Fruit fly (Drosophila melanogaster) whole organism, embryonic: ENCODE data around the gene CG5171.

ENCODE experiments used
- ATbp ChIP-seq: fragments of 200-800 bp; sonication (Bioruptor generic); optimal IDR thresholded peaks from 2 replicates; lab custom pipeline; 2017; ENCODE audit warnings: missing biosample characterization, mild to moderate bottlenecking, missing genetic modification characterization, missing genetic modification reagents
- Atf6 ChIP-seq: fragments of 200-800 bp; sonication (Bioruptor generic); IDR thresholded peaks from 2 replicates; pipeline ENCODE4 v1.3.6; 2022; ENCODE audit warnings: missing biosample characterization, missing genetic modification characterization
- CG10147 ChIP-seq: fragments of 200-800 bp; sonication (Bioruptor generic); optimal IDR thresholded peaks from 2 replicates; lab custom pipeline; 2019; ENCODE audit warnings: missing biosample characterization, mild to moderate bottlenecking, missing genetic modification characterization, moderate library complexity
- CG10654 ChIP-seq: fragments of 200-800 bp; sonication (Bioruptor generic); optimal IDR thresholded peaks from 2 replicates; lab custom pipeline; 2016; ENCODE audit warnings: missing biosample characterization, missing genetic modification characterization
- CG11247 ChIP-seq: fragments of 200-800 bp; sonication (Bioruptor generic); IDR thresholded peaks from 2 replicates; pipeline ENCODE4 v1.3.6; 2022; ENCODE audit warnings: missing biosample characterization, missing genetic modification characterization
- CG11696 ChIP-seq: fragments of 200-800 bp; sonication (Bioruptor generic); IDR thresholded peaks from 2 replicates; pipeline ENCODE4 v1.3.6; 2022; ENCODE audit warnings: missing biosample characterization, missing genetic modification characterization
- CG12659 ChIP-seq: fragments of 200-800 bp; sonication (Bioruptor generic); optimal IDR thresholded peaks from 3 replicates; lab custom pipeline; 2017; ENCODE audit warnings: mild to moderate bottlenecking, missing biosample characterization, missing genetic modification reagents, missing genetic modification characterization
- CG13296 ChIP-seq: fragments of 200-800 bp; sonication (Bioruptor generic); optimal IDR thresholded peaks from 3 replicates; lab custom pipeline; 2018; ENCODE audit warnings: missing biosample characterization, mild to moderate bottlenecking, missing genetic modification characterization
- CG13624 ChIP-seq: fragments of 200-800 bp; sonication (Bioruptor generic); optimal IDR thresholded peaks from 2 replicates; lab custom pipeline; 2016; ENCODE audit warnings: missing biosample characterization, missing genetic modification characterization
- CG14014 ChIP-seq: fragments of 200-800 bp; sonication (Bioruptor generic); IDR thresholded peaks from 2 replicates; pipeline ENCODE4 v1.3.6; 2022; ENCODE audit warnings: missing biosample characterization, missing genetic modification characterization
- CG14667 ChIP-seq: fragments of 200-800 bp; sonication (Bioruptor generic); IDR thresholded peaks from 2 replicates; pipeline ENCODE4 v1.3.6; 2022; ENCODE audit warnings: missing biosample characterization, missing genetic modification characterization
- CG15514 ChIP-seq: fragments of 200-800 bp; sonication (Bioruptor generic); optimal IDR thresholded peaks from 3 replicates; lab custom pipeline; 2017; ENCODE audit warnings: missing biosample characterization, missing genetic modification characterization, mild to moderate bottlenecking, moderate library complexity, missing genetic modification reagents
- CG34376 ChIP-seq: fragments of 200-800 bp; sonication (Bioruptor generic); optimal IDR thresholded peaks from 2 replicates; lab custom pipeline; 2018; ENCODE audit warnings: missing biosample characterization, mild to moderate bottlenecking, missing genetic modification characterization
- CG34422 ChIP-seq: fragments of 200-800 bp; sonication (Bioruptor generic); IDR thresholded peaks from 3 replicates; pipeline ENCODE4 v1.3.6; 2022; ENCODE audit warnings: missing biosample characterization, missing genetic modification characterization
- CG6254 ChIP-seq: fragments of 200-800 bp; sonication (Bioruptor generic); optimal IDR thresholded peaks from 3 replicates; lab custom pipeline; 2017; ENCODE audit warnings: mild to moderate bottlenecking, missing biosample characterization, missing genetic modification reagents, missing genetic modification characterization
- CG7271 ChIP-seq: fragments of 200-800 bp; sonication (Bioruptor generic); optimal IDR thresholded peaks from 2 replicates; lab custom pipeline; 2018; ENCODE audit warnings: missing biosample characterization, mild to moderate bottlenecking, missing genetic modification characterization, moderate library complexity
- CG8359 ChIP-seq: fragments of 200-800 bp; sonication (Bioruptor generic); optimal IDR thresholded peaks from 2 replicates; lab custom pipeline; 2017; ENCODE audit warnings: missing biosample characterization, mild to moderate bottlenecking, missing genetic modification characterization, borderline replicate concordance
- CG8478 ChIP-seq: fragments of >200 bp; optimal IDR thresholded peaks from 2 replicates; lab custom pipeline; 2018
- CG8924 ChIP-seq: fragments of 200-800 bp; optimal IDR thresholded peaks from 3 replicates; lab custom pipeline; 2019; ENCODE audit warnings: missing biosample characterization, mild to moderate bottlenecking, missing genetic modification characterization, moderate library complexity
- D ChIP-seq, 2 experiments: fragments of 200-800 bp in 1 of 2; fragments of >200 bp in 1 of 2; sonication (Bioruptor generic) in 1 of 2; optimal IDR thresholded peaks; 2 replicates in 1 of 2; 3 replicates in 1 of 2; lab custom pipeline; 2017; ENCODE audit warnings: mild to moderate bottlenecking in 1 of 2, missing biosample characterization in 1 of 2, missing genetic modification characterization in 1 of 2, missing genetic modification reagents in 1 of 2
- HmgD ChIP-seq: fragments of 200-800 bp; sonication (Bioruptor generic); optimal IDR thresholded peaks from 3 replicates; lab custom pipeline; 2016; ENCODE audit warnings: missing biosample characterization, missing genetic modification characterization
- Mad ChIP-seq: fragments of 200-800 bp; sonication (Bioruptor generic); optimal IDR thresholded peaks from 2 replicates; lab custom pipeline; 2016; ENCODE audit warnings: missing biosample characterization, missing genetic modification characterization
- Max ChIP-seq: fragments of 200-800 bp; sonication (Bioruptor generic); optimal IDR thresholded peaks from 2 replicates; lab custom pipeline; 2016; ENCODE audit warnings: missing biosample characterization, mild to moderate bottlenecking, missing genetic modification characterization
- Ptx1 ChIP-seq: fragments of 200-800 bp; sonication (Bioruptor generic); IDR thresholded peaks from 2 replicates; pipeline ENCODE4 v1.3.6; 2022; ENCODE audit warnings: missing biosample characterization, missing genetic modification characterization
- Rfx ChIP-seq: fragments of 200-800 bp; sonication (Bioruptor generic); IDR thresholded peaks from 2 replicates; pipeline ENCODE4 v1.3.6; 2022; ENCODE audit warnings: missing biosample characterization, missing genetic modification characterization
- Trl ChIP-seq, 3 experiments: fragments of >200 bp in 2 of 3; fragments of 200-800 bp in 1 of 3; sonication (Bioruptor generic) in 1 of 3; optimal IDR thresholded peaks; 2 replicates in 1 of 3; 3 replicates in 2 of 3; lab custom pipeline; 2016 to 2017; ENCODE audit warnings: missing biosample characterization in 1 of 3, missing genetic modification characterization in 1 of 3
- ab ChIP-seq: fragments of 200-800 bp; sonication (Bioruptor generic); optimal IDR thresholded peaks from 2 replicates; lab custom pipeline; 2016; ENCODE audit warnings: missing biosample characterization, missing genetic modification characterization
- ap ChIP-seq: fragments of 200-800 bp; sonication (Bioruptor generic); IDR thresholded peaks from 2 replicates; pipeline ENCODE4 v1.3.6; 2022; ENCODE audit warnings: missing biosample characterization, missing genetic modification characterization
- az2 ChIP-seq: fragments of 200-800 bp; sonication (Bioruptor generic); optimal IDR thresholded peaks from 3 replicates; lab custom pipeline; 2016; ENCODE audit warnings: missing biosample characterization, missing genetic modification characterization
- caup ChIP-seq: fragments of 200-800 bp; sonication (Bioruptor generic); optimal IDR thresholded peaks from 3 replicates; lab custom pipeline; 2017; ENCODE audit warnings: missing biosample characterization, mild to moderate bottlenecking, missing genetic modification characterization, moderate library complexity; ENCODE audit not compliant: severe bottlenecking
- cg ChIP-seq: fragments of 200-800 bp; sonication (Bioruptor generic); optimal IDR thresholded peaks from 3 replicates; lab custom pipeline; 2019; ENCODE audit warnings: missing biosample characterization, mild to moderate bottlenecking, missing genetic modification characterization, moderate library complexity
- ci ChIP-seq: fragments of 200-800 bp; sonication (Bioruptor generic); IDR thresholded peaks from 3 replicates; pipeline ENCODE4 v1.3.6; 2022; ENCODE audit warnings: missing biosample characterization, missing genetic modification characterization
- corto ChIP-seq: fragments of 200-800 bp; sonication (Bioruptor generic); optimal IDR thresholded peaks from 2 replicates; lab custom pipeline; 2016; ENCODE audit warnings: missing biosample characterization, mild to moderate bottlenecking, missing genetic modification characterization, moderate library complexity
- dati ChIP-seq: fragments of 200-800 bp; sonication (Bioruptor generic); IDR thresholded peaks from 2 replicates; pipeline ENCODE4 v1.3.6; 2022; ENCODE audit warnings: missing biosample characterization, missing genetic modification characterization
- dimm ChIP-seq: fragments of 200-800 bp; sonication (Bioruptor generic); IDR thresholded peaks from 2 replicates; pipeline ENCODE4 v1.3.6; 2022; ENCODE audit warnings: missing biosample characterization, missing genetic modification characterization
- emc ChIP-seq: fragments of 200-800 bp; sonication (Bioruptor generic); optimal IDR thresholded peaks from 2 replicates; lab custom pipeline; 2016; ENCODE audit warnings: missing biosample characterization, missing genetic modification characterization
- ems ChIP-seq: fragments of 200-800 bp; sonication (Bioruptor generic); optimal IDR thresholded peaks from 3 replicates; lab custom pipeline; 2016; ENCODE audit warnings: missing biosample characterization, missing genetic modification characterization
- gfzf ChIP-seq: fragments of 200-800 bp; sonication (Bioruptor generic); optimal IDR thresholded peaks from 2 replicates; lab custom pipeline; 2016; ENCODE audit warnings: missing biosample characterization, mild to moderate bottlenecking, missing genetic modification characterization, moderate library complexity
- ind ChIP-seq: fragments of 200-800 bp; sonication (Bioruptor generic); optimal IDR thresholded peaks from 3 replicates; lab custom pipeline; 2016; ENCODE audit warnings: missing biosample characterization, missing genetic modification characterization
- jing ChIP-seq: fragments of 200-800 bp; sonication (Bioruptor generic); optimal IDR thresholded peaks from 2 replicates; lab custom pipeline; 2018; ENCODE audit warnings: missing biosample characterization, mild to moderate bottlenecking, missing genetic modification characterization
- nmo ChIP-seq: fragments of 200-800 bp; sonication (Bioruptor generic); optimal IDR thresholded peaks from 2 replicates; lab custom pipeline; 2018; ENCODE audit warnings: missing biosample characterization, mild to moderate bottlenecking, missing genetic modification characterization, moderate library complexity
- pho ChIP-seq: fragments of 200-800 bp; sonication (Bioruptor generic); optimal IDR thresholded peaks from 2 replicates; lab custom pipeline; 2016; ENCODE audit warnings: missing biosample characterization, missing genetic modification characterization
- pita ChIP-seq: fragments of 200-800 bp; sonication (Bioruptor generic); optimal IDR thresholded peaks from 2 replicates; lab custom pipeline; 2017; ENCODE audit warnings: missing biosample characterization, mild to moderate bottlenecking, missing genetic modification characterization
- sc ChIP-seq, 3 experiments: fragments of >200 bp in 2 of 3; fragments of 200-800 bp in 1 of 3; sonication (Bioruptor generic) in 1 of 3; optimal IDR thresholded peaks; 2 replicates in 2 of 3; 3 replicates in 1 of 3; lab custom pipeline; 2017; ENCODE audit warnings: mild to moderate bottlenecking in 1 of 3, missing biosample characterization in 1 of 3, missing genetic modification characterization in 1 of 3, missing genetic modification reagents in 1 of 3
- tll ChIP-seq, 2 experiments: fragments of 200-800 bp in 1 of 2; fragments of >200 bp in 1 of 2; sonication (Bioruptor generic) in 1 of 2; optimal IDR thresholded peaks; 2 replicates each; lab custom pipeline; 2017 to 2019; ENCODE audit warnings: missing biosample characterization in 2 of 2, missing genetic modification characterization in 2 of 2, mild to moderate bottlenecking in 1 of 2, moderate library complexity in 1 of 2
- tna ChIP-seq: fragments of 200-800 bp; sonication (Bioruptor generic); IDR thresholded peaks from 2 replicates; pipeline ENCODE4 v1.3.6; 2022; ENCODE audit warnings: missing biosample characterization, missing genetic modification characterization; ENCODE audit not compliant: partially characterized antibody
- unc-4 ChIP-seq: fragments of 200-800 bp; sonication (Bioruptor generic); IDR thresholded peaks from 2 replicates; pipeline ENCODE4 v1.3.6; 2022; ENCODE audit warnings: missing biosample characterization, missing genetic modification characterization; ENCODE audit not compliant: partially characterized antibody
- vnd ChIP-seq: fragments of 200-800 bp; sonication (Bioruptor generic); IDR thresholded peaks from 3 replicates; pipeline ENCODE4 v1.3.6; 2022; ENCODE audit warnings: missing biosample characterization, missing genetic modification characterization; ENCODE audit not compliant: partially characterized antibody
- vvl ChIP-seq: fragments of 200-800 bp; sonication (Bioruptor generic); IDR thresholded peaks from 2 replicates; pipeline ENCODE4 v1.3.6; 2022; ENCODE audit warnings: missing biosample characterization, missing genetic modification characterization

CG5171 gene

DNA sequence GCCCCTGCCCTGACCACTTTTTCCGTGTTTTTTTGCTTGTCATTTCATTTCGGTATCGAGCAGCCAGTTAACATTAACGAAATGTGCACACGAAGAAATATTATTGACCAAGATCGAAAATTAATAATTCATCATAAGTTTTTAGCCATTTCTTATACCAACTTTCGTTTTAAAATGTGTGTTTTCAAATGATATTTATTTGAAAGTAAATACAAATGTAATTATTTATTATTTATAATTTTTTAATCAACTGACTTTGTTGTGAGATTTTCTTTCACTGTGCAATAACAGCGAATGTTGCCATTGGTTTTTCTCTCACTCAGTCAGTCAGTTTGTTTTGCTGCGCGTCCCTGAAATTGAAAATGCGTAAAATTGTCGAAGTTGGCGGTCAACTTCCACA, 5.3 kb upstream of the CG5171 start (continued):
- TF ChIP-seq sc (optimal IDR thresholded peaks at IDR 0.05; lab: Kevin White, UChicago) (no peak), sc (GFP tag; optimal IDR thresholded peaks at IDR 0.05; lab: Kevin White, UChicago) (no peak), ems (GFP tag; lab: Kevin White, UChicago) (no peak), CG14014 (GFP tag; lab: Robert Waterston, UW) (peak; percentile 47; the same call in 1 of the 2 replicates), pho (GFP tag; lab: Kevin White, UChicago) (no peak), CG11696 (GFP tag; lab: Robert Waterston, UW) (no peak), CG14667 (peak; percentile 30; the same call in 1 of the 2 replicates), CG10654 (peak; percentile 7), CG12659 (GFP tag; lab: Kevin White, UChicago) (peak; percentile 62), D (optimal IDR thresholded peaks at IDR 0.05; lab: Kevin White, UChicago) (no peak), D (GFP tag; optimal IDR thresholded peaks at IDR 0.05; lab: Kevin White, UChicago) (peak; percentile 23), cg (GFP tag; lab: Kevin White, UChicago) (no peak), Max (GFP tag; lab: Kevin White, UChicago) (peak; percentile 12), CG11247 (GFP tag; lab: Robert Waterston, UW) (0 out of 2 replicates have a peak, but pooled peaks have one; percentile 22), pita (GFP tag; lab: Kevin White, UChicago) (no peak), ab (GFP tag; lab: Kevin White, UChicago) (no peak), ind (GFP tag; lab: Kevin White, UChicago) (peak; percentile 49), jing (no peak), ap (GFP tag; lab: Robert Waterston, UW) (peak; percentile 5; the same call in 1 of the 2 replicates), Atf6 (GFP tag; lab: Robert Waterston, UW) (peak; percentile 74), az2 (peak; percentile 49), dati (GFP tag; lab: Robert Waterston, UW) (no peak), CG13624 (no peak), unc-4 (GFP tag; lab: Robert Waterston, UW) (no peak), nmo (peak; percentile 68), CG8359 (no peak), caup (GFP tag; lab: Kevin White, UChicago) (peak; percentile 51), vnd (no peak), CG6254 (GFP tag; lab: Kevin White, UChicago) (no peak), dimm (GFP tag; lab: Robert Waterston, UW) (no peak), HmgD (GFP tag; lab: Kevin White, UChicago) (no peak), CG8478 (lab: Kevin White, UChicago) (no peak), gfzf (GFP tag; lab: Kevin White, UChicago) (no peak), ATbp (peak; percentile 44), Mad (GFP tag; lab: Kevin White, UChicago) (no peak), Trl (optimal IDR thresholded peaks at IDR 0.05; lab: Kevin White, UChicago) (no peak), Trl (GFP tag; optimal IDR thresholded peaks at IDR 0.05; lab: Kevin White, UChicago) (no peak), CG13296 (GFP tag; lab: Kevin White, UChicago) (peak; percentile 62), tll (GFP tag; optimal IDR thresholded peaks at IDR 0.05; lab: Kevin White, UChicago) (no peak), ci (GFP tag; lab: Robert Waterston, UW) (0 out of 3 replicates have a peak, but pooled peaks have one; percentile 41), CG8924 (tag; lab: Kevin White, UChicago) (peak; percentile 68), emc (GFP tag; lab: Kevin White, UChicago) (no peak), CG15514 (GFP tag; lab: Kevin White, UChicago) (peak; percentile 25), corto (GFP tag; lab: Kevin White, UChicago) (no peak), CG34422 (GFP tag; lab: Robert Waterston, UW) (no peak), tna (GFP tag; lab: Robert Waterston, UW) (no peak), Rfx (GFP tag; lab: Robert Waterston, UW) (peak; percentile 71), CG7271 (no peak), CG34376 (no peak), Ptx1 (GFP tag; lab: Robert Waterston, UW) (peak; percentile 83), vvl (peak; percentile 72), CG10147 (peak; percentile 60)
